Fruit fly (Drosophila melanogaster) whole organism, embryonic: ENCODE data around the gene Hexo1.
A peak's percentile ranks its signal among the peaks of the same experiment; 100 is the strongest.

ENCODE experiments used
- Ada2b ChIP-seq: fragments of 200-800 bp; sonication (Bioruptor generic); IDR thresholded peaks from 2 replicates; pipeline ENCODE4 v1.3.6; 2022; ENCODE audit warnings: missing biosample characterization, missing genetic modification characterization
- CG10267 ChIP-seq: fragments of 200-800 bp; sonication (Bioruptor generic); optimal IDR thresholded peaks from 2 replicates; lab custom pipeline; 2018; ENCODE audit warnings: missing biosample characterization, mild to moderate bottlenecking, missing genetic modification characterization, moderate library complexity
- CG10274 ChIP-seq: fragments of 200-800 bp; sonication (Bioruptor generic); optimal IDR thresholded peaks from 3 replicates; lab custom pipeline; 2017; ENCODE audit warnings: missing biosample characterization, mild to moderate bottlenecking, missing genetic modification characterization
- CG10979 ChIP-seq: fragments of 200-800 bp; sonication (Bioruptor generic); optimal IDR thresholded peaks from 2 replicates; lab custom pipeline; 2018; ENCODE audit warnings: missing biosample characterization, mild to moderate bottlenecking, missing genetic modification characterization, moderate library complexity
- CG11085 ChIP-seq: fragments of 200-800 bp; sonication (Bioruptor generic); IDR thresholded peaks from 2 replicates; pipeline ENCODE4 v1.3.6; 2022; ENCODE audit warnings: missing biosample characterization, missing genetic modification characterization
- CG11247 ChIP-seq: fragments of 200-800 bp; sonication (Bioruptor generic); IDR thresholded peaks from 2 replicates; pipeline ENCODE4 v1.3.6; 2022; ENCODE audit warnings: missing biosample characterization, missing genetic modification characterization
- CG11560 ChIP-seq: fragments of 200-800 bp; sonication (Bioruptor generic); IDR thresholded peaks from 3 replicates; pipeline ENCODE4 v1.3.6; 2022; ENCODE audit warnings: missing biosample characterization, missing genetic modification characterization
- CG12391 ChIP-seq: fragments of 200-800 bp; sonication (Bioruptor generic); optimal IDR thresholded peaks from 3 replicates; lab custom pipeline; 2018; ENCODE audit warnings: missing biosample characterization, mild to moderate bottlenecking, missing genetic modification characterization, moderate library complexity
- CG12659 ChIP-seq: fragments of 200-800 bp; sonication (Bioruptor generic); optimal IDR thresholded peaks from 3 replicates; lab custom pipeline; 2017; ENCODE audit warnings: mild to moderate bottlenecking, missing biosample characterization, missing genetic modification reagents, missing genetic modification characterization
- CG13624 ChIP-seq: fragments of 200-800 bp; sonication (Bioruptor generic); optimal IDR thresholded peaks from 2 replicates; lab custom pipeline; 2016; ENCODE audit warnings: missing biosample characterization, missing genetic modification characterization
- CG14014 ChIP-seq: fragments of 200-800 bp; sonication (Bioruptor generic); IDR thresholded peaks from 2 replicates; pipeline ENCODE4 v1.3.6; 2022; ENCODE audit warnings: missing biosample characterization, missing genetic modification characterization
- CG17361 ChIP-seq: fragments of 200-800 bp; sonication (Bioruptor generic); IDR thresholded peaks from 3 replicates; pipeline ENCODE4 v1.3.6; 2022; ENCODE audit warnings: missing biosample characterization, missing genetic modification characterization
- CG17802 ChIP-seq: fragments of 200-800 bp; sonication (Bioruptor generic); optimal IDR thresholded peaks from 2 replicates; lab custom pipeline; 2018; ENCODE audit warnings: missing biosample characterization, mild to moderate bottlenecking, missing genetic modification characterization, moderate library complexity
- CG3065 ChIP-seq: fragments of 200-800 bp; sonication (Bioruptor generic); optimal IDR thresholded peaks from 2 replicates; lab custom pipeline; 2016; ENCODE audit warnings: missing biosample characterization, missing genetic modification characterization
- CG3995 ChIP-seq: fragments of 200-800 bp; sonication (Bioruptor generic); optimal IDR thresholded peaks from 3 replicates; lab custom pipeline; 2016; ENCODE audit warnings: missing biosample characterization, missing genetic modification characterization
- CG4854 ChIP-seq: fragments of 200-800 bp; sonication (Bioruptor generic); optimal IDR thresholded peaks from 2 replicates; lab custom pipeline; 2016; ENCODE audit warnings: missing biosample characterization, missing genetic modification characterization, inconsistent platforms
- CG6791 ChIP-seq: fragments of 200-800 bp; sonication (Bioruptor generic); IDR thresholded peaks from 3 replicates; pipeline ENCODE4 v1.3.6; 2022; ENCODE audit warnings: missing biosample characterization, missing genetic modification characterization; ENCODE audit not compliant: partially characterized antibody
- CG8388 ChIP-seq: fragments of 200-800 bp; sonication (Bioruptor generic); optimal IDR thresholded peaks from 2 replicates; lab custom pipeline; 2019; ENCODE audit warnings: missing biosample characterization, mild to moderate bottlenecking, missing genetic modification characterization, moderate library complexity
- CG8944 ChIP-seq: fragments of 200-800 bp; sonication (Bioruptor generic); optimal IDR thresholded peaks from 3 replicates; lab custom pipeline; 2016; ENCODE audit warnings: missing biosample characterization, missing genetic modification characterization
- Camta ChIP-seq: fragments of 200-800 bp; sonication (Bioruptor generic); optimal IDR thresholded peaks from 2 replicates; lab custom pipeline; 2016; ENCODE audit warnings: missing biosample characterization, missing genetic modification characterization
- Chrac-16 ChIP-seq: fragments of 200-800 bp; sonication (Bioruptor generic); optimal IDR thresholded peaks from 3 replicates; lab custom pipeline; 2016; ENCODE audit warnings: missing biosample characterization, missing genetic modification characterization
- CrebB ChIP-seq: fragments of 200-800 bp; sonication (Bioruptor generic); optimal IDR thresholded peaks from 3 replicates; lab custom pipeline; 2018; ENCODE audit warnings: missing biosample characterization, mild to moderate bottlenecking, missing genetic modification characterization
- H2.0 ChIP-seq: fragments of 200-800 bp; sonication (Bioruptor generic); IDR thresholded peaks from 2 replicates; pipeline ENCODE4 v1.3.6; 2022; ENCODE audit warnings: missing biosample characterization, missing genetic modification characterization
- HmgD ChIP-seq: fragments of 200-800 bp; sonication (Bioruptor generic); optimal IDR thresholded peaks from 3 replicates; lab custom pipeline; 2016; ENCODE audit warnings: missing biosample characterization, missing genetic modification characterization
- Hmx ChIP-seq: fragments of 200-800 bp; sonication (Bioruptor generic); optimal IDR thresholded peaks from 2 replicates; lab custom pipeline; 2016; ENCODE audit warnings: missing biosample characterization, missing genetic modification characterization
- Hr78 ChIP-seq, 2 experiments: fragments of 200-800 bp in 1 of 2; fragments of >200 bp in 1 of 2; sonication (Bioruptor generic) in 1 of 2; optimal IDR thresholded peaks; 2 replicates each; lab custom pipeline; 2017 to 2019; ENCODE audit warnings: missing biosample characterization in 2 of 2, missing genetic modification characterization in 2 of 2, mild to moderate bottlenecking in 1 of 2, moderate library complexity in 1 of 2
- Lim3 ChIP-seq: fragments of 200-800 bp; sonication (Bioruptor generic); IDR thresholded peaks from 2 replicates; pipeline ENCODE4 v1.3.6; 2022; ENCODE audit warnings: missing biosample characterization, missing genetic modification characterization
- Nf-YB ChIP-seq: fragments of 200-800 bp; sonication (Bioruptor generic); optimal IDR thresholded peaks from 3 replicates; lab custom pipeline; 2019; ENCODE audit warnings: missing biosample characterization, mild to moderate bottlenecking, missing genetic modification characterization, moderate library complexity
- NfI ChIP-seq: fragments of 200-800 bp; sonication (Bioruptor generic); optimal IDR thresholded peaks from 3 replicates; lab custom pipeline; 2018; ENCODE audit warnings: missing biosample characterization, mild to moderate bottlenecking, missing genetic modification characterization, moderate library complexity
- Oli ChIP-seq: fragments of 200-800 bp; sonication (Bioruptor generic); optimal IDR thresholded peaks from 2 replicates; lab custom pipeline; 2018; ENCODE audit warnings: missing biosample characterization, mild to moderate bottlenecking, missing genetic modification characterization, moderate library complexity
- PHDP ChIP-seq: fragments of 200-800 bp; sonication (Bioruptor generic); optimal IDR thresholded peaks from 3 replicates; lab custom pipeline; 2018; ENCODE audit warnings: missing biosample characterization, mild to moderate bottlenecking, missing genetic modification characterization, moderate library complexity
- Ravus ChIP-seq: fragments of 200-800 bp; sonication (Bioruptor generic); IDR thresholded peaks from 2 replicates; pipeline ENCODE4 v1.3.6; 2022; ENCODE audit warnings: missing biosample characterization, missing genetic modification characterization
- Side ChIP-seq: fragments of 200-800 bp; sonication (Bioruptor generic); optimal IDR thresholded peaks from 2 replicates; lab custom pipeline; 2016; ENCODE audit warnings: missing biosample characterization, missing genetic modification characterization
- Sox102F ChIP-seq: fragments of 200-800 bp; sonication (Bioruptor generic); optimal IDR thresholded peaks from 2 replicates; lab custom pipeline; 2018; ENCODE audit warnings: missing biosample characterization, mild to moderate bottlenecking, missing genetic modification characterization, moderate library complexity
- TFAM ChIP-seq: fragments of 200-800 bp; sonication (Bioruptor generic); optimal IDR thresholded peaks from 2 replicates; lab custom pipeline; 2017; ENCODE audit warnings: missing biosample characterization, missing genetic modification characterization, inconsistent platforms
- ac ChIP-seq: fragments of 200-800 bp; sonication (Bioruptor generic); optimal IDR thresholded peaks from 3 replicates; lab custom pipeline; 2017; ENCODE audit warnings: missing biosample characterization, mild to moderate bottlenecking, missing genetic modification characterization
- bab2 ChIP-seq: fragments of 200-800 bp; sonication (Bioruptor generic); optimal IDR thresholded peaks from 2 replicates; lab custom pipeline; 2016; ENCODE audit warnings: missing biosample characterization, missing genetic modification characterization
- bowl ChIP-seq: fragments of 200-800 bp; sonication (Bioruptor generic); IDR thresholded peaks from 2 replicates; pipeline ENCODE4 v1.3.6; 2022; ENCODE audit warnings: missing biosample characterization, missing genetic modification characterization
- dimm ChIP-seq: fragments of 200-800 bp; sonication (Bioruptor generic); IDR thresholded peaks from 2 replicates; pipeline ENCODE4 v1.3.6; 2022; ENCODE audit warnings: missing biosample characterization, missing genetic modification characterization
- ewg ChIP-seq: fragments of 200-800 bp; sonication (Bioruptor generic); optimal IDR thresholded peaks from 3 replicates; lab custom pipeline; 2017; ENCODE audit warnings: mild to moderate bottlenecking, missing biosample characterization, missing genetic modification reagents, missing genetic modification characterization
- gce ChIP-seq: fragments of 200-800 bp; sonication (Bioruptor generic); IDR thresholded peaks from 3 replicates; pipeline ENCODE4 v1.3.6; 2022; ENCODE audit warnings: missing biosample characterization, missing genetic modification characterization
- gfzf ChIP-seq: fragments of 200-800 bp; sonication (Bioruptor generic); optimal IDR thresholded peaks from 2 replicates; lab custom pipeline; 2016; ENCODE audit warnings: missing biosample characterization, mild to moderate bottlenecking, missing genetic modification characterization, moderate library complexity
- gro ChIP-seq: fragments of 200-800 bp; sonication (Bioruptor generic); optimal IDR thresholded peaks from 2 replicates; lab custom pipeline; 2016; ENCODE audit warnings: missing biosample characterization, missing genetic modification characterization
- hb ChIP-seq: fragments of 200-800 bp; sonication (Bioruptor generic); IDR thresholded peaks from 3 replicates; pipeline ENCODE4 v1.3.6; 2022; ENCODE audit warnings: missing biosample characterization, missing genetic modification characterization; ENCODE audit not compliant: partially characterized antibody
- hkb ChIP-seq, 2 experiments: fragments of 200-800 bp in 1 of 2; fragments of >200 bp in 1 of 2; sonication (Bioruptor generic) in 1 of 2; IDR thresholded peaks in 1 of 2; optimal IDR thresholded peaks in 1 of 2; 2 replicates each; pipeline versions ENCODE4 v1.3.6 to Lab custom; 2017 to 2022; ENCODE audit warnings: missing biosample characterization in 1 of 2, missing genetic modification characterization in 1 of 2
- jing ChIP-seq: fragments of 200-800 bp; sonication (Bioruptor generic); optimal IDR thresholded peaks from 2 replicates; lab custom pipeline; 2018; ENCODE audit warnings: missing biosample characterization, mild to moderate bottlenecking, missing genetic modification characterization
- phol ChIP-seq: fragments of 200-800 bp; sonication (Bioruptor generic); optimal IDR thresholded peaks from 3 replicates; lab custom pipeline; 2018; ENCODE audit warnings: missing biosample characterization, mild to moderate bottlenecking, missing genetic modification characterization, moderate library complexity
- trh ChIP-seq: fragments of 200-800 bp; sonication (Bioruptor generic); optimal IDR thresholded peaks from 2 replicates; lab custom pipeline; 2016; ENCODE audit warnings: missing biosample characterization, missing genetic modification characterization
- unc-4 ChIP-seq: fragments of 200-800 bp; sonication (Bioruptor generic); IDR thresholded peaks from 2 replicates; pipeline ENCODE4 v1.3.6; 2022; ENCODE audit warnings: missing biosample characterization, missing genetic modification characterization; ENCODE audit not compliant: partially characterized antibody
- wdn ChIP-seq: fragments of 200-800 bp; sonication (Bioruptor generic); IDR thresholded peaks from 2 replicates; pipeline ENCODE4 v1.3.6; 2022; ENCODE audit warnings: missing biosample characterization, missing genetic modification characterization

Hexo1 gene

dm6 chr3L:4288591-4289056 is at the start of gene Hexo1 (continued):
- TF ChIP-seq Hr78 (GFP tag; optimal IDR thresholded peaks at IDR 0.05; lab: Kevin White, UChicago) (peak in 1 of 2 experiments; percentile 15), jing (no peak), gfzf (GFP tag; lab: Kevin White, UChicago) (no peak), CG12659 (GFP tag; lab: Kevin White, UChicago) (peak; percentile 27), Lim3 (GFP tag; lab: Robert Waterston, UW) (no peak), CG3065 (no peak), Ada2b (0 out of 2 replicates have a peak, but pooled peaks have one; percentile 17), TFAM (GFP tag; lab: Kevin White, UChicago) (no peak), gro (no peak), CG11560 (tag; lab: Robert Waterston, UW) (no peak), CG13624 (GFP tag; lab: Kevin White, UChicago) (peak; percentile 48), H2.0 (no peak), CG10267 (tag; lab: Kevin White, UChicago) (peak; percentile 8), Camta (GFP tag; lab: Kevin White, UChicago) (no peak), Ravus (GFP tag; lab: Robert Waterston, UW) (no peak), wdn (0 out of 2 replicates have a peak, but pooled peaks have one; percentile 33), CG10274 (GFP tag; lab: Kevin White, UChicago) (no peak), CG17361 (GFP tag; lab: Robert Waterston, UW) (peak; percentile 30; the same call in 1 of the 3 replicates), unc-4 (GFP tag; lab: Robert Waterston, UW) (no peak), ac (GFP tag; lab: Kevin White, UChicago) (no peak), trh (GFP tag; lab: Kevin White, UChicago) (no peak), NfI (GFP tag; lab: Kevin White, UChicago) (peak; percentile 6), CG10979 (tag; lab: Kevin White, UChicago) (peak; percentile 21), Nf-YB (no peak), PHDP (tag; lab: Kevin White, UChicago) (peak; percentile 48), bab2 (GFP tag; lab: Kevin White, UChicago) (peak; percentile 13), HmgD (no peak), Sox102F (GFP tag; lab: Kevin White, UChicago) (peak; percentile 33), hb (GFP tag; lab: Robert Waterston, UW) (no peak), CG8944 (GFP tag; lab: Kevin White, UChicago) (no peak), CG12391 (tag; lab: Kevin White, UChicago) (peak; percentile 27), CG11085 (GFP tag; lab: Robert Waterston, UW) (no peak), CG4854 (GFP tag; lab: Kevin White, UChicago) (peak; percentile 2), gce (GFP tag; lab: Robert Waterston, UW) (no peak), CG14014 (GFP tag; lab: Robert Waterston, UW) (0 out of 2 replicates have a peak, but pooled peaks have one; percentile 16), CG3995 (GFP tag; lab: Kevin White, UChicago) (no peak), Side (GFP tag; lab: Kevin White, UChicago) (no peak), bowl (GFP tag; lab: Robert Waterston, UW) (no peak), phol (peak; percentile 10), CG6791 (GFP tag; lab: Robert Waterston, UW) (0 out of 3 replicates have a peak, but pooled peaks have one; percentile 22), CG11247 (GFP tag; lab: Robert Waterston, UW) (no peak), Oli (peak; percentile 25), hkb (optimal IDR thresholded peaks at IDR 0.05; lab: Kevin White, UChicago) (no peak), hkb (GFP tag; IDR thresholded peaks at IDR 0.05; lab: Robert Waterston, UW) (peak; percentile 61), Hmx (GFP tag; lab: Kevin White, UChicago) (no peak), CG8388 (GFP tag; lab: Kevin White, UChicago) (no peak), CG17802 (tag; lab: Kevin White, UChicago) (no peak), CrebB (peak; percentile 23), ewg (GFP tag; lab: Kevin White, UChicago) (no peak), Chrac-16 (GFP tag; lab: Kevin White, UChicago) (no peak), dimm (no peak)
